Fruit fly (Drosophila melanogaster) whole organism, embryonic: ENCODE data around the gene CG34030.

Experiments used
- Ada2b ChIP-seq: fragments of 200-800 bp; sonication (Bioruptor generic); IDR thresholded peaks from 2 replicates; pipeline ENCODE4 v1.3.6; 2022; ENCODE audit warnings: missing biosample characterization, missing genetic modification characterization
- CG10565 ChIP-seq: fragments of 200-800 bp; sonication (Bioruptor generic); optimal IDR thresholded peaks from 3 replicates; lab custom pipeline; 2016; ENCODE audit warnings: missing biosample characterization, mild to moderate bottlenecking, missing genetic modification characterization
- CG12744 ChIP-seq: fragments of 200-800 bp; sonication (Bioruptor generic); optimal IDR thresholded peaks from 2 replicates; lab custom pipeline; 2016; ENCODE audit warnings: missing biosample characterization, missing genetic modification characterization
- CG13894 ChIP-seq: fragments of 200-800 bp; sonication (Bioruptor generic); optimal IDR thresholded peaks from 3 replicates; lab custom pipeline; 2018; ENCODE audit warnings: missing biosample characterization, mild to moderate bottlenecking, missing genetic modification characterization, moderate library complexity
- CG15269 ChIP-seq: fragments of 200-800 bp; sonication (Bioruptor generic); optimal IDR thresholded peaks from 2 replicates; lab custom pipeline; 2018; ENCODE audit warnings: missing biosample characterization, mild to moderate bottlenecking, missing genetic modification characterization, moderate library complexity
- CG17186 ChIP-seq: fragments of 200-800 bp; sonication (Bioruptor generic); optimal IDR thresholded peaks from 3 replicates; lab custom pipeline; 2017; ENCODE audit warnings: missing biosample characterization, missing genetic modification reagents, missing genetic modification characterization
- CG1792 ChIP-seq: fragments of 200-800 bp; sonication (Bioruptor generic); optimal IDR thresholded peaks from 2 replicates; lab custom pipeline; 2016; ENCODE audit warnings: missing biosample characterization, missing genetic modification characterization
- CG18599 ChIP-seq: fragments of 200-800 bp; sonication (Bioruptor generic); optimal IDR thresholded peaks from 3 replicates; lab custom pipeline; 2017; ENCODE audit warnings: missing biosample characterization, missing genetic modification characterization, mild to moderate bottlenecking, moderate library complexity, missing genetic modification reagents
- CG2712 ChIP-seq: fragments of 200-800 bp; optimal IDR thresholded peaks from 3 replicates; lab custom pipeline; 2019; ENCODE audit warnings: missing biosample characterization, mild to moderate bottlenecking, missing genetic modification characterization, moderate library complexity
- CG3726 ChIP-seq: fragments of 200-800 bp; sonication (Bioruptor generic); IDR thresholded peaks from 3 replicates; pipeline ENCODE4, ENCODE4 v1.3.6; 2022; ENCODE audit warnings: missing biosample characterization, missing genetic modification characterization
- CG6272 ChIP-seq: fragments of 200-800 bp; sonication (Bioruptor generic); IDR thresholded peaks from 2 replicates; pipeline ENCODE4 v1.3.6; 2022; ENCODE audit warnings: missing biosample characterization, missing genetic modification characterization
- CG7928 ChIP-seq: fragments of 200-800 bp; sonication (Bioruptor generic); optimal IDR thresholded peaks from 2 replicates; lab custom pipeline; 2017; ENCODE audit warnings: missing biosample characterization, mild to moderate bottlenecking, missing genetic modification characterization
- CG9437 ChIP-seq: fragments of 200-800 bp; sonication (Bioruptor generic); optimal IDR thresholded peaks from 2 replicates; lab custom pipeline; 2018; ENCODE audit warnings: missing biosample characterization, mild to moderate bottlenecking, missing genetic modification characterization
- Dad ChIP-seq: fragments of 200-800 bp; sonication (Bioruptor generic); optimal IDR thresholded peaks from 3 replicates; lab custom pipeline; 2016; ENCODE audit warnings: missing biosample characterization, missing genetic modification characterization
- Dbx ChIP-seq: fragments of 200-800 bp; sonication (Bioruptor generic); IDR thresholded peaks from 3 replicates; pipeline ENCODE4 v1.3.6; 2022; ENCODE audit warnings: missing biosample characterization, missing genetic modification characterization
- Dll ChIP-seq: fragments of 200-800 bp; sonication (Bioruptor generic); IDR thresholded peaks from 4 replicates; pipeline ENCODE4 v1.3.6; 2022; ENCODE audit warnings: missing biosample characterization, missing genetic modification characterization; ENCODE audit not compliant: partially characterized antibody
- Dp ChIP-seq: fragments of 200-800 bp; sonication (Bioruptor generic); optimal IDR thresholded peaks from 2 replicates; lab custom pipeline; 2018; ENCODE audit warnings: missing biosample characterization, mild to moderate bottlenecking, missing genetic modification characterization, moderate library complexity
- E2f1 ChIP-seq: fragments of 200-800 bp; sonication (Bioruptor generic); IDR thresholded peaks from 2 replicates; pipeline ENCODE4 v1.3.6; 2022; ENCODE audit warnings: missing biosample characterization, missing genetic modification characterization
- GATAe ChIP-seq: fragments of 200-800 bp; sonication (Bioruptor generic); conservative IDR thresholded peaks from 2 replicates; pipeline ENCODE4 v1.3.6; 2022; ENCODE audit warnings: missing biosample characterization, missing genetic modification characterization
- HHEX ChIP-seq: fragments of 200-800 bp; sonication (Bioruptor generic); optimal IDR thresholded peaks from 3 replicates; lab custom pipeline; 2017; ENCODE audit warnings: missing biosample characterization, mild to moderate bottlenecking, missing genetic modification characterization, missing genetic modification reagents
- HmgD ChIP-seq: fragments of 200-800 bp; sonication (Bioruptor generic); optimal IDR thresholded peaks from 3 replicates; lab custom pipeline; 2016; ENCODE audit warnings: missing biosample characterization, missing genetic modification characterization
- Hmr ChIP-seq: fragments of 200-800 bp; sonication (Bioruptor generic); optimal IDR thresholded peaks from 3 replicates; lab custom pipeline; 2017; ENCODE audit warnings: mild to moderate bottlenecking, missing biosample characterization, missing genetic modification reagents, missing genetic modification characterization
- Hr78 ChIP-seq, 2 experiments: fragments of 200-800 bp in 1 of 2; fragments of >200 bp in 1 of 2; sonication (Bioruptor generic) in 1 of 2; optimal IDR thresholded peaks; 2 replicates each; lab custom pipeline; 2017 to 2019; ENCODE audit warnings: missing biosample characterization in 2 of 2, missing genetic modification characterization in 2 of 2, mild to moderate bottlenecking in 1 of 2, moderate library complexity in 1 of 2
- MTF-1 ChIP-seq: fragments of 200-800 bp; sonication (Bioruptor generic); optimal IDR thresholded peaks from 2 replicates; lab custom pipeline; 2018; ENCODE audit warnings: missing biosample characterization, mild to moderate bottlenecking, missing genetic modification characterization, borderline replicate concordance
- Max ChIP-seq: fragments of 200-800 bp; sonication (Bioruptor generic); optimal IDR thresholded peaks from 2 replicates; lab custom pipeline; 2016; ENCODE audit warnings: missing biosample characterization, mild to moderate bottlenecking, missing genetic modification characterization
- NC2β ChIP-seq: fragments of 200-800 bp; sonication (Bioruptor generic); optimal IDR thresholded peaks from 2 replicates; lab custom pipeline; 2016; ENCODE audit warnings: missing biosample characterization, missing genetic modification characterization
- Neu2 ChIP-seq: fragments of 200-800 bp; sonication (Bioruptor generic); optimal IDR thresholded peaks from 3 replicates; lab custom pipeline; 2016; ENCODE audit warnings: missing biosample characterization, missing genetic modification characterization, borderline replicate concordance
- Nf-YC ChIP-seq: fragments of 200-800 bp; optimal IDR thresholded peaks from 3 replicates; lab custom pipeline; 2019; ENCODE audit warnings: missing biosample characterization, mild to moderate bottlenecking, missing genetic modification characterization, moderate library complexity
- Opbp ChIP-seq: fragments of 200-800 bp; sonication (Bioruptor generic); IDR thresholded peaks from 3 replicates; pipeline ENCODE4 v1.3.6; 2022; ENCODE audit warnings: missing biosample characterization, missing genetic modification characterization; ENCODE audit not compliant: partially characterized antibody
- Ptx1 ChIP-seq: fragments of 200-800 bp; sonication (Bioruptor generic); IDR thresholded peaks from 2 replicates; pipeline ENCODE4 v1.3.6; 2022; ENCODE audit warnings: missing biosample characterization, missing genetic modification characterization
- Tbp ChIP-seq: fragments of >200 bp; optimal IDR thresholded peaks from 2 replicates; lab custom pipeline; 2018; ENCODE audit warnings: missing biosample characterization, missing genetic modification characterization
- Trl ChIP-seq, 3 experiments: fragments of >200 bp in 2 of 3; fragments of 200-800 bp in 1 of 3; sonication (Bioruptor generic) in 1 of 3; optimal IDR thresholded peaks; 2 replicates in 1 of 3; 3 replicates in 2 of 3; lab custom pipeline; 2016 to 2017; ENCODE audit warnings: missing biosample characterization in 1 of 3, missing genetic modification characterization in 1 of 3
- Vsx1 ChIP-seq: fragments of 200-800 bp; sonication (Bioruptor generic); optimal IDR thresholded peaks from 2 replicates; lab custom pipeline; 2017; ENCODE audit warnings: missing biosample characterization, mild to moderate bottlenecking, missing genetic modification characterization, missing genetic modification reagents
- YL-1 ChIP-seq: fragments of 200-800 bp; sonication (Bioruptor generic); optimal IDR thresholded peaks from 3 replicates; lab custom pipeline; 2017; ENCODE audit warnings: missing biosample characterization, mild to moderate bottlenecking, missing genetic modification characterization
- ap ChIP-seq: fragments of 200-800 bp; sonication (Bioruptor generic); IDR thresholded peaks from 2 replicates; pipeline ENCODE4 v1.3.6; 2022; ENCODE audit warnings: missing biosample characterization, missing genetic modification characterization
- cad ChIP-seq: fragments of >200 bp; optimal IDR thresholded peaks from 2 replicates; lab custom pipeline; 2017; ENCODE audit warnings: missing biosample characterization, missing genetic modification characterization
- cato ChIP-seq: fragments of 200-800 bp; sonication (Bioruptor generic); optimal IDR thresholded peaks from 2 replicates; lab custom pipeline; 2016; ENCODE audit warnings: missing biosample characterization, missing genetic modification characterization, borderline replicate concordance
- cg ChIP-seq: fragments of 200-800 bp; sonication (Bioruptor generic); optimal IDR thresholded peaks from 3 replicates; lab custom pipeline; 2019; ENCODE audit warnings: missing biosample characterization, mild to moderate bottlenecking, missing genetic modification characterization, moderate library complexity
- chm ChIP-seq: fragments of 200-800 bp; sonication (Bioruptor generic); IDR thresholded peaks from 2 replicates; pipeline ENCODE4 v1.3.6; 2022; ENCODE audit warnings: missing biosample characterization, missing genetic modification characterization
- corto ChIP-seq: fragments of 200-800 bp; sonication (Bioruptor generic); optimal IDR thresholded peaks from 2 replicates; lab custom pipeline; 2016; ENCODE audit warnings: missing biosample characterization, mild to moderate bottlenecking, missing genetic modification characterization, moderate library complexity
- dm ChIP-seq: fragments of 200-800 bp; sonication (Bioruptor generic); optimal IDR thresholded peaks from 3 replicates; lab custom pipeline; 2016; ENCODE audit warnings: missing biosample characterization, missing genetic modification characterization
- ems ChIP-seq: fragments of 200-800 bp; sonication (Bioruptor generic); optimal IDR thresholded peaks from 3 replicates; lab custom pipeline; 2016; ENCODE audit warnings: missing biosample characterization, missing genetic modification characterization
- gce ChIP-seq: fragments of 200-800 bp; sonication (Bioruptor generic); IDR thresholded peaks from 3 replicates; pipeline ENCODE4 v1.3.6; 2022; ENCODE audit warnings: missing biosample characterization, missing genetic modification characterization
- her ChIP-seq: fragments of 200-800 bp; sonication (Bioruptor generic); optimal IDR thresholded peaks from 2 replicates; lab custom pipeline; 2016; ENCODE audit warnings: missing biosample characterization, missing genetic modification characterization
- hkb ChIP-seq, 2 experiments: fragments of 200-800 bp in 1 of 2; fragments of >200 bp in 1 of 2; sonication (Bioruptor generic) in 1 of 2; IDR thresholded peaks in 1 of 2; optimal IDR thresholded peaks in 1 of 2; 2 replicates each; pipeline versions ENCODE4 v1.3.6 to Lab custom; 2017 to 2022; ENCODE audit warnings: missing biosample characterization in 1 of 2, missing genetic modification characterization in 1 of 2
- oc ChIP-seq: fragments of 200-800 bp; sonication (Bioruptor generic); optimal IDR thresholded peaks from 2 replicates; lab custom pipeline; 2018; ENCODE audit warnings: missing biosample characterization, mild to moderate bottlenecking, missing genetic modification characterization, moderate library complexity
- run ChIP-seq: fragments of 200-800 bp; sonication (Bioruptor generic); optimal IDR thresholded peaks from 3 replicates; lab custom pipeline; 2018; ENCODE audit warnings: missing biosample characterization, mild to moderate bottlenecking, missing genetic modification characterization
- sim ChIP-seq: fragments of 200-800 bp; sonication (Bioruptor generic); IDR thresholded peaks from 2 replicates; pipeline ENCODE4 v1.3.6; 2022; ENCODE audit warnings: missing biosample characterization, missing genetic modification characterization
- tio ChIP-seq: fragments of 200-800 bp; sonication (Bioruptor generic); optimal IDR thresholded peaks from 2 replicates; lab custom pipeline; 2017; ENCODE audit warnings: missing biosample characterization, missing genetic modification characterization, inconsistent platforms
- vfl ChIP-seq: fragments of 200-800 bp; sonication (Bioruptor generic); optimal IDR thresholded peaks from 2 replicates; lab custom pipeline; 2016; ENCODE audit warnings: missing biosample characterization, missing genetic modification characterization

CG34030 gene

dm6 chr3L:7087347-7087746 is 12.3 kb upstream of the CG34030 start (continued):
- TF ChIP-seq CG6272 (GFP tag; lab: Robert Waterston, UW) (no peak), Dp (GFP tag; lab: Kevin White, UChicago) (no peak), Neu2 (GFP tag; lab: Kevin White, UChicago) (no peak), Dad (GFP tag; lab: Kevin White, UChicago) (no peak), cg (GFP tag; lab: Kevin White, UChicago) (no peak), Ada2b (GFP tag; lab: Robert Waterston, UW) (no peak), gce (GFP tag; lab: Robert Waterston, UW) (no peak), ap (no peak), CG2712 (tag; lab: Kevin White, UChicago) (peak; percentile 18), CG1792 (GFP tag; lab: Kevin White, UChicago) (no peak), CG15269 (tag; lab: Kevin White, UChicago) (no peak), chm (GFP tag; lab: Robert Waterston, UW) (no peak), Dll (GFP tag; lab: Robert Waterston, UW) (no peak), Vsx1 (GFP tag; lab: Kevin White, UChicago) (no peak), vfl (no peak), sim (GFP tag; lab: Robert Waterston, UW) (no peak), Dbx (no peak), Tbp (GFP tag; lab: Kevin White, UChicago) (no peak), CG9437 (GFP tag; lab: Kevin White, UChicago) (no peak), Hmr (no peak), CG3726 (GFP tag; lab: Robert Waterston, UW) (no peak), oc (tag; lab: Kevin White, UChicago) (no peak), cato (GFP tag; lab: Kevin White, UChicago) (no peak), CG12744 (GFP tag; lab: Kevin White, UChicago) (no peak), Ptx1 (GFP tag; lab: Robert Waterston, UW) (peak; percentile 62), CG10565 (GFP tag; lab: Kevin White, UChicago) (no peak), MTF-1 (no peak), her (GFP tag; lab: Kevin White, UChicago) (no peak), Opbp (GFP tag; lab: Robert Waterston, UW) (no peak), CG7928 (GFP tag; lab: Kevin White, UChicago) (no peak), Nf-YC (no peak), CG17186 (no peak), corto (GFP tag; lab: Kevin White, UChicago) (no peak), HHEX (GFP tag; lab: Kevin White, UChicago) (no peak), tio (GFP tag; lab: Kevin White, UChicago) (no peak), GATAe (no peak), E2f1 (GFP tag; lab: Robert Waterston, UW) (0 out of 2 replicates have a peak, but pooled peaks have one; percentile 13), run (tag; lab: Kevin White, UChicago) (no peak), NC2β (GFP tag; lab: Kevin White, UChicago) (no peak), HmgD (GFP tag; lab: Kevin White, UChicago) (no peak), Trl (optimal IDR thresholded peaks at IDR 0.05; lab: Kevin White, UChicago) (no peak), Trl (GFP tag; optimal IDR thresholded peaks at IDR 0.05; lab: Kevin White, UChicago) (no peak), CG18599 (GFP tag; lab: Kevin White, UChicago) (no peak), Max (GFP tag; lab: Kevin White, UChicago) (no peak), Hr78 (GFP tag; optimal IDR thresholded peaks at IDR 0.05; lab: Kevin White, UChicago) (no peak), hkb (optimal IDR thresholded peaks at IDR 0.05; lab: Kevin White, UChicago) (no peak), hkb (GFP tag; IDR thresholded peaks at IDR 0.05; lab: Robert Waterston, UW) (peak; percentile 39; the same call in 1 of the 2 replicates), ems (GFP tag; lab: Kevin White, UChicago) (no peak), cad (GFP tag; lab: Kevin White, UChicago) (no peak), YL-1 (GFP tag; lab: Kevin White, UChicago) (no peak), dm (GFP tag; lab: Kevin White, UChicago) (no peak), CG13894 (tag; lab: Kevin White, UChicago) (no peak)
